Worm (Caenorhabditis elegans) whole organism, late embryonic: ENCODE measurements around the gene F52G2.3.

Experiments
- ceh-48 ChIP-seq: sonication (generic microtip); optimal IDR thresholded peaks from 2 replicates; lab custom pipeline; 2016; ENCODE audit warnings: missing genetic modification characterization, inconsistent platforms, missing compliant biosample characterization
- nhr-11 ChIP-seq: fragments of 150-350 bp; optimal IDR thresholded peaks from 2 replicates; lab custom pipeline; 2014; ENCODE audit warnings: missing biosample characterization, missing genetic modification characterization
- npax-4 ChIP-seq: sonication (generic microtip); optimal IDR thresholded peaks from 2 replicates; lab custom pipeline; 2016; ENCODE audit warnings: missing genetic modification characterization, missing compliant biosample characterization
- unc-3 ChIP-seq, 2 experiments: fragments of 200-800 bp in 1 of 2; sonication (Bioruptor generic) in 1 of 2; sonication (generic microtip) in 1 of 2; conservative IDR thresholded peaks in 1 of 2; optimal IDR thresholded peaks in 1 of 2; 2 replicates each; pipeline versions ENCODE4 v1.3.6 to Lab custom; 2016 to 2022; ENCODE audit warnings: missing compliant biosample characterization in 2 of 2, missing genetic modification characterization in 2 of 2, missing genetic modification reagents in 1 of 2

DNA sequence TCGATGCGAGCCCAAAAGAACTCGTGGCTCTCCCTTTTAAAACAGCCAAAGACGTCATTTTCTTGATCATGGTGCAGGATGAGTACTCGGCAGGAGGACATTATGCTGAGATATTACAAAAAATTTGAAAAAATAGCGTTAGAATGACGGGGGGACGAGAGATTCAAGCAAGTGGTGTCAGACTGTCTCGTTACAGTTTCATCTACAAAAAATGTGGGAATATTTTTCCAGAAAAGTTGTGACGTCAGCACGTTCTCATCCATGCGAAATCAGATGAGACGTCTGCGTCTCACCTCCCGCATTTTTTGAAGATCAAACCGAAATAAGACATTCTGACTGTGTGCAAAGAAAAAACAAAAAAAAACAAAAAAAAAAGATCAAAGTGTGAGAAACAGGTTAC is 7.9 kb downstream of the F52G2.3 start, which contains the start of gene rsd-2:
- TF ChIP-seq nhr-11 (no peak), ceh-48 (tag; lab: Kevin White, UChicago) (no peak), unc-3 (GFP tag; conservative IDR thresholded peaks at IDR 0.05; lab: Robert Waterston, UW) (no peak), unc-3 (tag; optimal IDR thresholded peaks at IDR 0.05; lab: Kevin White, UChicago) (no peak), npax-4 (no peak)
